Fruit fly (Drosophila melanogaster): ENCODE results near the gene CG42586.

CG42586 gene

DNA sequence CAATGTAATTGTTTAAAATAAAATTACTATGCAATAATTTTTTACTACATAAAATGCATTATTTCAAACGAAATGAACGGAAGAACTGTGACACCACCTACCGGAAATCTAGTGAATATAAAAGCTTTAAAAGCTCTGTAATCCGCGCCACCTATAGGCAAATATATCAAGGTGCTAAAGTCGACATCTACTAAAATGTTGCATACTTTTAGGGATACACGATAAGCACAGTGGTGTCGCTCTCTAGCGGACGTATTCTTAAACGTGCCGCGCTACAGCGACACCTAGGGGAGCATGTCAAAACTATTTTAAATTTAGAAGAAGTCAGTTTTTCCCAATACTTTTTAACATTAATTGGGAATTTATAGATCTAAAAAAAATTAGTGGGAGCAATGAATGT, 35.4 kb downstream of the CG42586 start (continued):
- TF ChIP-seq Xbp1 (GFP tag; optimal IDR thresholded peaks at IDR 0.05), result peak; percentile 92
- peak; percentile 25; the same call in 1 of the 2 replicates for TF ChIP-seq CG10321 (GFP tag; IDR thresholded peaks at IDR 0.05)
- peak; percentile 91 for TF ChIP-seq NFAT (GFP tag; IDR thresholded peaks at IDR 0.05)
- peak; percentile 32 for TF ChIP-seq trh (GFP tag; optimal IDR thresholded peaks at IDR 0.05)
- no peak for TF ChIP-seq CG7928 (GFP tag; optimal IDR thresholded peaks at IDR 0.05)
- peak; percentile 62 for TF ChIP-seq kay (GFP tag; optimal IDR thresholded peaks at IDR 0.05)
- TF ChIP-seq CG43689 (GFP tag; IDR thresholded peaks at IDR 0.05), result no peak
- TF ChIP-seq ind (GFP tag; optimal IDR thresholded peaks at IDR 0.05), result peak; percentile 74
- no peak for TF ChIP-seq Hr78 (GFP tag; optimal IDR thresholded peaks at IDR 0.05)
- peak; percentile 60; the same call in 1 of the 2 replicates for TF ChIP-seq CG17328 (GFP tag; IDR thresholded peaks at IDR 0.05)
- TF ChIP-seq CG30403 (GFP tag; optimal IDR thresholded peaks at IDR 0.05), result peak; percentile 74
- peak; percentile 40; the same call in 1 of the 2 replicates for TF ChIP-seq CG7372 (GFP tag; IDR thresholded peaks at IDR 0.05)
- TF ChIP-seq ac (GFP tag; optimal IDR thresholded peaks at IDR 0.05), result no peak
- TF ChIP-seq CG10959 (GFP tag; IDR thresholded peaks at IDR 0.05), result peak; percentile 81
- TF ChIP-seq tup (GFP tag; optimal IDR thresholded peaks at IDR 0.05), result no peak
- peak; percentile 56 for TF ChIP-seq stc (GFP tag; IDR thresholded peaks at IDR 0.05)
- TF ChIP-seq CG2889 (GFP tag; IDR thresholded peaks at IDR 0.05), result no peak
- TF ChIP-seq h (optimal IDR thresholded peaks at IDR 0.05), result no peak
- TF ChIP-seq CG14965 (GFP tag; optimal IDR thresholded peaks at IDR 0.05; ENCODE audit: borderline replicate concordance), result peak; percentile 67
- peak; percentile 58 for TF ChIP-seq Bteb2 (GFP tag; optimal IDR thresholded peaks at IDR 0.05)
- TF ChIP-seq fru (optimal IDR thresholded peaks at IDR 0.05), result no peak
- TF ChIP-seq chn (GFP tag; optimal IDR thresholded peaks at IDR 0.05), result peak; percentile 67
- peak; percentile 76 for TF ChIP-seq NC2α (GFP tag; optimal IDR thresholded peaks at IDR 0.05)
- TF ChIP-seq Atf3 (GFP tag; optimal IDR thresholded peaks at IDR 0.05), result peak; percentile 45
- TF ChIP-seq CG4730 (GFP tag; IDR thresholded peaks at IDR 0.05), result peak; percentile 44
- TF ChIP-seq CG1233 (GFP tag; optimal IDR thresholded peaks at IDR 0.05), result peak; percentile 77
- peak; percentile 84 for TF ChIP-seq Atf-2 (GFP tag; optimal IDR thresholded peaks at IDR 0.05)
- TF ChIP-seq salm (tag; optimal IDR thresholded peaks at IDR 0.05), result no peak
- TF ChIP-seq sqz (GFP tag; optimal IDR thresholded peaks at IDR 0.05), result no peak
- peak; percentile 31 for TF ChIP-seq unpg (GFP tag; optimal IDR thresholded peaks at IDR 0.05)
- peak; percentile 54 for TF ChIP-seq da (GFP tag; optimal IDR thresholded peaks at IDR 0.05)
- peak; percentile 77 for TF ChIP-seq en (GFP tag; optimal IDR thresholded peaks at IDR 0.05)
- TF ChIP-seq CG16813 (GFP tag; IDR thresholded peaks at IDR 0.05; ENCODE audit: partially characterized antibody), result no peak
- no peak for TF ChIP-seq Kr (GFP tag; optimal IDR thresholded peaks at IDR 0.05)
- no peak; the same call in 2 of the 3 replicates for TF ChIP-seq z (GFP tag; IDR thresholded peaks at IDR 0.05)
- no peak for TF ChIP-seq al (GFP tag; IDR thresholded peaks at IDR 0.05)
- no peak for TF ChIP-seq CG32767 (GFP tag; IDR thresholded peaks at IDR 0.05)
- peak; percentile 75 for TF ChIP-seq NC2β (GFP tag; optimal IDR thresholded peaks at IDR 0.05)
- TF ChIP-seq E2f2 (GFP tag; IDR thresholded peaks at IDR 0.05), result peak; percentile 60
- no peak for TF ChIP-seq hbn (GFP tag; IDR thresholded peaks at IDR 0.05; ENCODE audit: partially characterized antibody)
- TF ChIP-seq HHEX (GFP tag; optimal IDR thresholded peaks at IDR 0.05), result peak; percentile 29
- no peak for TF ChIP-seq gcm (GFP tag; optimal IDR thresholded peaks at IDR 0.05)
- peak; percentile 56 for TF ChIP-seq Elba2 (GFP tag; optimal IDR thresholded peaks at IDR 0.05)
- peak; percentile 76 for TF ChIP-seq Side (GFP tag; optimal IDR thresholded peaks at IDR 0.05)
- peak; percentile 64 for TF ChIP-seq ssp (GFP tag; IDR thresholded peaks at IDR 0.05)
- TF ChIP-seq CG3838 (GFP tag; optimal IDR thresholded peaks at IDR 0.05), result no peak
- TF ChIP-seq Hsf (GFP tag; optimal IDR thresholded peaks at IDR 0.05), result peak; percentile 81
- no peak for TF ChIP-seq CG30020 (tag; optimal IDR thresholded peaks at IDR 0.05)
- TF ChIP-seq hth (optimal IDR thresholded peaks at IDR 0.05), result no peak
- no peak for TF ChIP-seq bowl (GFP tag; IDR thresholded peaks at IDR 0.05)
- TF ChIP-seq CG5245 (GFP tag; optimal IDR thresholded peaks at IDR 0.05), result peak; percentile 94
- TF ChIP-seq zen2 (GFP tag; IDR thresholded peaks at IDR 0.05; ENCODE audit: partially characterized antibody), result no peak
- TF ChIP-seq klu (GFP tag; IDR thresholded peaks at IDR 0.05), result 0 out of 2 replicates have a peak, but pooled peaks have one; percentile 34

Data from whole organism, embryonic.